Fruit fly (Drosophila melanogaster) whole organism, pupa: Measurements from ENCODE around the gene Gs2.

Experiments used
- CG12605 ChIP-seq: fragments of 200-800 bp; sonication (Bioruptor generic); IDR thresholded peaks from 2 replicates; pipeline ENCODE4 v1.3.6; 2022; ENCODE audit warnings: missing biosample characterization, missing genetic modification characterization
- CG14655 ChIP-seq: fragments of 200-800 bp; sonication (Bioruptor generic); optimal IDR thresholded peaks from 3 replicates; lab custom pipeline; 2017; ENCODE audit warnings: mild to moderate bottlenecking, missing biosample characterization, missing genetic modification reagents, missing genetic modification characterization
- CG8301 ChIP-seq: fragments of 200-800 bp; sonication (Bioruptor generic); optimal IDR thresholded peaks from 2 replicates; lab custom pipeline; 2018; ENCODE audit warnings: missing biosample characterization, mild to moderate bottlenecking, missing genetic modification characterization
- CG9948 ChIP-seq: fragments of 200-800 bp; sonication (Bioruptor generic); optimal IDR thresholded peaks from 2 replicates; lab custom pipeline; 2018; ENCODE audit warnings: missing biosample characterization, mild to moderate bottlenecking, missing genetic modification characterization, moderate library complexity
- Ets98B ChIP-seq: fragments of 200-800 bp; sonication (Bioruptor generic); IDR thresholded peaks from 2 replicates; pipeline ENCODE4 v1.3.6; 2022; ENCODE audit warnings: missing biosample characterization, missing genetic modification characterization
- Pif1B ChIP-seq: fragments of 200-800 bp; sonication (Bioruptor generic); optimal IDR thresholded peaks from 3 replicates; lab custom pipeline; 2016; ENCODE audit warnings: missing biosample characterization, missing genetic modification characterization
- Snoo ChIP-seq: fragments of 200-800 bp; sonication (Bioruptor generic); optimal IDR thresholded peaks from 3 replicates; lab custom pipeline; 2017; ENCODE audit warnings: missing biosample characterization, mild to moderate bottlenecking, missing genetic modification characterization, inconsistent platforms

dm6 chrX:11423277-11423717 lies 665 bp downstream of the Gs2 start:
- TF ChIP-seq CG9948 (tag; lab: Kevin White, UChicago): no peak
- TF ChIP-seq Ets98B (GFP tag; lab: Robert Waterston, UW): peak; percentile 93
- peak; percentile 51 for TF ChIP-seq CG14655 (GFP tag; lab: Kevin White, UChicago)
- TF ChIP-seq CG12605: 0 out of 2 replicates have a peak, but pooled peaks have one; percentile 55
- peak; percentile 84 for TF ChIP-seq Snoo (tag; lab: Kevin White, UChicago)
- TF ChIP-seq CG8301 (tag; lab: Kevin White, UChicago): peak; percentile 60
- no peak for TF ChIP-seq Pif1B (GFP tag; lab: Kevin White, UChicago)
